Worm (Caenorhabditis elegans): ENCODE measurements around the gene T06A10.2.

The T06A10.2 gene

DNA sequence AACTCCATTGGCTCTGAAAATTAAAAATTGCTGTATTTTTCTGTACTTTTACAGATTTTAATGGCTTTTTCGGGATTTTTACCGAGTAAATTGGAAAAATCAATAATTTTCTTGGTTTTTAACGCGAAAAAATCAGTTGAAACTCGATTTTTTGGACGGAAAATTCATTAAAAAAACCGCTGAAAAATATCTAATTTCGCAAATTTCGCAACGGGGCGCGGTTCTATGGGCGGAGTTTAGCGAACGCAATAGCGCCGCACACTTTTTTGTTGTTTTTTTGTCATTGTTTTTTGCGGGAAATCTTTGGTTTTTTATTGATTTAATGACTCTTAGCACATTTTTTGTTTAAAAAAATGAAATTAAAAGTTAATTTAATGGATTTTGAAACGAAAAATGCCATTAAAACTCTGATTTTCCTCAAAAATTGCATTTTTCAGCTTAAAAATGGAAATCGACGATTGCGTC is 31.9 kb upstream of the T06A10.2 start, which contains the start of the genes mel-46 and lsy-13 (continued):
- peak; percentile 34 for TF ChIP-seq snpc-3.4 (tag; optimal IDR thresholded peaks at IDR 0.05)
- TF ChIP-seq mel-28 (tag; optimal IDR thresholded peaks at IDR 0.05; ENCODE audit: borderline replicate concordance), result no peak
- peak; percentile 9 for TF ChIP-seq lin-40 (tag; optimal IDR thresholded peaks at IDR 0.05)
- no peak for TF ChIP-seq C17E4.6 (GFP tag; IDR thresholded peaks at IDR 0.05)
- TF ChIP-seq T26A5.8 (tag; optimal IDR thresholded peaks at IDR 0.05), result no peak
- TF ChIP-seq F57C9.4 (tag; optimal IDR thresholded peaks at IDR 0.05), result no peak
- TF ChIP-seq ztf-18 (tag; optimal IDR thresholded peaks at IDR 0.05), result peak; percentile 55
- TF ChIP-seq egl-44 (GFP tag; IDR thresholded peaks at IDR 0.05), result no peak
- no peak for TF ChIP-seq egrh-3 (GFP tag; IDR thresholded peaks at IDR 0.05)
- TF ChIP-seq lin-35 (GFP tag; optimal IDR thresholded peaks at IDR 0.05), result no peak
- peak; percentile 63 for TF ChIP-seq snpc-4 (GFP tag; optimal IDR thresholded peaks at IDR 0.05)
- peak in 3 of 4 experiments; percentile 81 to 84 (median 82) for TF ChIP-seq snpc-4 (tag; optimal IDR thresholded peaks at IDR 0.05)
- TF ChIP-seq lag-1 (GFP tag; IDR thresholded peaks at IDR 0.05), result no peak
- TF ChIP-seq xnd-1 (tag; optimal IDR thresholded peaks at IDR 0.05), result no peak
- no peak for TF ChIP-seq sea-2 (GFP tag; IDR thresholded peaks at IDR 0.05)
- no peak for TF ChIP-seq unc-62 (GFP tag; optimal IDR thresholded peaks at IDR 0.05)
- TF ChIP-seq ztf-22 (GFP tag; optimal IDR thresholded peaks at IDR 0.05), result no peak
- peak; percentile 63 for TF ChIP-seq snpc-1.1 (tag; optimal IDR thresholded peaks at IDR 0.05; ENCODE audit: insufficient read depth)
- no peak for TF ChIP-seq attf-3 (GFP tag; conservative IDR thresholded peaks at IDR 0.05)
- no peak for TF ChIP-seq tbx-9 (tag; optimal IDR thresholded peaks at IDR 0.05; ENCODE audit: borderline replicate concordance)
- no peak for TF ChIP-seq sptf-2 (GFP tag; optimal IDR thresholded peaks at IDR 0.05)
- no peak for TF ChIP-seq F55B11.4 (tag; optimal IDR thresholded peaks at IDR 0.05; ENCODE audit: borderline replicate concordance, insufficient read depth)
- TF ChIP-seq nfya-1 (tag; optimal IDR thresholded peaks at IDR 0.05; ENCODE audit: borderline replicate concordance, insufficient read depth), result no peak
- no peak for TF ChIP-seq lin-26 (GFP tag; IDR thresholded peaks at IDR 0.05)
- TF ChIP-seq hmg-1.2 (GFP tag; IDR thresholded peaks at IDR 0.05), result peak; percentile 33; the same call in 1 of the 2 replicates
- TF ChIP-seq zim-3 (tag; optimal IDR thresholded peaks at IDR 0.05), result no peak
- peak; percentile 60; the same call in 1 of the 2 replicates for TF ChIP-seq attf-6 (GFP tag; IDR thresholded peaks at IDR 0.05)
- TF ChIP-seq nhr-120 (GFP tag; IDR thresholded peaks at IDR 0.05), result no peak
- TF ChIP-seq dpff-1 (tag; optimal IDR thresholded peaks at IDR 0.05), result no peak
- TF ChIP-seq nhr-90 (tag; optimal IDR thresholded peaks at IDR 0.05), result no peak
- no peak for TF ChIP-seq Y56A3A.18 (GFP tag; IDR thresholded peaks at IDR 0.05)
- TF ChIP-seq Y95B8A.8 (GFP tag; IDR thresholded peaks at IDR 0.05), result no peak
- TF ChIP-seq dpl-1 (GFP tag; optimal IDR thresholded peaks at IDR 0.05), result no peak
- TF ChIP-seq F57A8.1 (GFP tag; optimal IDR thresholded peaks at IDR 0.05), result no peak
- TF ChIP-seq F52B5.7 (tag; optimal IDR thresholded peaks at IDR 0.05), result no peak
- TF ChIP-seq ztf-26 (tag; optimal IDR thresholded peaks at IDR 0.05), result no peak
- no peak for TF ChIP-seq ceh-40 (GFP tag; IDR thresholded peaks at IDR 0.05)
- TF ChIP-seq F10E7.11 (tag; optimal IDR thresholded peaks at IDR 0.05), result no peak
- TF ChIP-seq ccch-3 (GFP tag; optimal IDR thresholded peaks at IDR 0.05), result no peak
- TF ChIP-seq nhr-179 (tag; optimal IDR thresholded peaks at IDR 0.05), result no peak
- no peak for TF ChIP-seq unc-130 (GFP tag; optimal IDR thresholded peaks at IDR 0.05)
- TF ChIP-seq ceh-58 (GFP tag; IDR thresholded peaks at IDR 0.05), result no peak
- TF ChIP-seq ceh-27 (GFP tag; optimal IDR thresholded peaks at IDR 0.05), result no peak
- peak; percentile 54; the same call in 1 of the 2 replicates for TF ChIP-seq ceh-100 (GFP tag; IDR thresholded peaks at IDR 0.05)
- no peak for TF ChIP-seq mes-4 (tag; optimal IDR thresholded peaks at IDR 0.05)
- no peak for TF ChIP-seq ceh-79 (tag; optimal IDR thresholded peaks at IDR 0.05)
- TF ChIP-seq madf-8 (GFP tag; conservative IDR thresholded peaks at IDR 0.05), result no peak
- TF ChIP-seq cebp-2 (GFP tag; IDR thresholded peaks at IDR 0.05), result no peak
- TF ChIP-seq madf-3 (GFP tag; IDR thresholded peaks at IDR 0.05), result peak; percentile 73; the same call in 1 of the 2 replicates
